Fruit fly (Drosophila melanogaster): ENCODE results near the gene aly.

Gene aly

dm6 chr3L:3050185-3050584, 23.9 kb upstream of the aly start, which contains the start of gene CG32485 (continued):
- TF ChIP-seq chif (GFP tag; optimal IDR thresholded peaks at IDR 0.05) (no peak), klu (GFP tag; IDR thresholded peaks at IDR 0.05) (no peak), CG13123 (GFP tag; optimal IDR thresholded peaks at IDR 0.05) (no peak), pb (GFP tag; optimal IDR thresholded peaks at IDR 0.05) (no peak), phol (tag; optimal IDR thresholded peaks at IDR 0.05) (no peak), CG9797 (GFP tag; optimal IDR thresholded peaks at IDR 0.05) (peak; percentile 57), CG12769 (tag; optimal IDR thresholded peaks at IDR 0.05) (no peak), Sin3A (optimal IDR thresholded peaks at IDR 0.05) (no peak), crp (GFP tag; optimal IDR thresholded peaks at IDR 0.05) (no peak), Opbp (GFP tag; IDR thresholded peaks at IDR 0.05; ENCODE audit: partially characterized antibody) (no peak), CG6813 (GFP tag; optimal IDR thresholded peaks at IDR 0.05) (no peak), hbn (GFP tag; IDR thresholded peaks at IDR 0.05; ENCODE audit: partially characterized antibody) (no peak), CG11247 (GFP tag; IDR thresholded peaks at IDR 0.05) (no peak), CG8359 (GFP tag; optimal IDR thresholded peaks at IDR 0.05; ENCODE audit: borderline replicate concordance) (no peak), Neu2 (GFP tag; optimal IDR thresholded peaks at IDR 0.05; ENCODE audit: borderline replicate concordance) (no peak), CG3995 (GFP tag; optimal IDR thresholded peaks at IDR 0.05) (peak; percentile 54), CkIIα-i1 (GFP tag; IDR thresholded peaks at IDR 0.05) (no peak), pnt (GFP tag; optimal IDR thresholded peaks at IDR 0.05) (no peak), CG14667 (GFP tag; IDR thresholded peaks at IDR 0.05) (no peak), luna (GFP tag; optimal IDR thresholded peaks at IDR 0.05) (no peak), CG33557 (GFP tag; optimal IDR thresholded peaks at IDR 0.05) (no peak), ac (GFP tag; optimal IDR thresholded peaks at IDR 0.05) (no peak), tna (GFP tag; IDR thresholded peaks at IDR 0.05; ENCODE audit: partially characterized antibody) (no peak), CG3726 (GFP tag; IDR thresholded peaks at IDR 0.05) (no peak), Nf-YA (GFP tag; IDR thresholded peaks at IDR 0.05) (no peak), D19B (GFP tag; optimal IDR thresholded peaks at IDR 0.05) (no peak), CG31224 (GFP tag; IDR thresholded peaks at IDR 0.05) (no peak), danr (GFP tag; IDR thresholded peaks at IDR 0.05) (no peak), pros (GFP tag; optimal IDR thresholded peaks at IDR 0.05) (no peak), ash1 (GFP tag; optimal IDR thresholded peaks at IDR 0.05) (no peak), CG17802 (tag; optimal IDR thresholded peaks at IDR 0.05) (no peak), CG12391 (tag; optimal IDR thresholded peaks at IDR 0.05) (no peak), CG30403 (GFP tag; optimal IDR thresholded peaks at IDR 0.05) (no peak), CG8281 (tag; optimal IDR thresholded peaks at IDR 0.05) (no peak), CG12219 (GFP tag; optimal IDR thresholded peaks at IDR 0.05) (no peak), bbx (GFP tag; IDR thresholded peaks at IDR 0.05; ENCODE audit: partially characterized antibody) (0 out of 2 replicates have a peak, but pooled peaks have one; percentile 31), Kr (GFP tag; optimal IDR thresholded peaks at IDR 0.05) (no peak), knrl (GFP tag; IDR thresholded peaks at IDR 0.05; ENCODE audit: partially characterized antibody) (no peak), peb (GFP tag; IDR thresholded peaks at IDR 0.05) (no peak), CG7987 (GFP tag; optimal IDR thresholded peaks at IDR 0.05) (no peak), CG1024 (GFP tag; IDR thresholded peaks at IDR 0.05) (no peak), Myb (GFP tag; optimal IDR thresholded peaks at IDR 0.05) (peak; percentile 90), vfl (GFP tag; optimal IDR thresholded peaks at IDR 0.05) (no peak), CG14710 (tag; optimal IDR thresholded peaks at IDR 0.05) (peak; percentile 25), insv (GFP tag; optimal IDR thresholded peaks at IDR 0.05) (no peak), vnd (GFP tag; IDR thresholded peaks at IDR 0.05; ENCODE audit: partially characterized antibody) (no peak), HmgD (GFP tag; optimal IDR thresholded peaks at IDR 0.05) (no peak), Ada2b (GFP tag; IDR thresholded peaks at IDR 0.05) (no peak), CG2889 (GFP tag; IDR thresholded peaks at IDR 0.05) (no peak), CG4617 (GFP tag; optimal IDR thresholded peaks at IDR 0.05; ENCODE audit: borderline replicate concordance) (no peak), CG6689 (GFP tag; IDR thresholded peaks at IDR 0.05) (no peak)

Data from whole organism, embryonic.